Worm (Caenorhabditis elegans) whole organism, L1 larva: Measurements from ENCODE around the gene inx-3.

Experiments
- ama-1 ChIP-seq: fragments of 150-350 bp; optimal IDR thresholded peaks from 2 replicates; lab custom pipeline; 2014
- blmp-1 ChIP-seq: fragments of 150-350 bp; optimal IDR thresholded peaks from 2 replicates; lab custom pipeline; 2014; ENCODE audit warnings: missing biosample characterization, missing genetic modification characterization
- ceh-8 ChIP-seq: fragments of 200-800 bp; sonication (Bioruptor generic); optimal IDR thresholded peaks from 2 replicates; lab custom pipeline; 2018; ENCODE audit warnings: mild to moderate bottlenecking, missing genetic modification characterization, moderate library complexity, missing compliant biosample characterization
- ces-1 ChIP-seq: fragments of 150-350 bp; optimal IDR thresholded peaks from 2 replicates; lab custom pipeline; 2014; ENCODE audit warnings: missing biosample characterization, missing genetic modification reagents, missing genetic modification characterization
- elt-3 ChIP-seq, 6 experiments: fragments of 150-350 bp in 1 of 6; sonication (generic microtip); optimal IDR thresholded peaks; 2 replicates each; lab custom pipeline; 2017 to 2018; ENCODE audit warnings: missing biosample characterization in 6 of 6, missing genetic modification characterization in 6 of 6, inconsistent platforms in 1 of 6
- lin-39 ChIP-seq: fragments of 150-350 bp; optimal IDR thresholded peaks from 2 replicates; lab custom pipeline; 2014; ENCODE audit warnings: missing biosample characterization, missing genetic modification reagents, missing genetic modification characterization
- mdl-1 ChIP-seq, 2 experiments: fragments of 150-350 bp; optimal IDR thresholded peaks; 2 replicates each; lab custom pipeline; 2014 to 2017; ENCODE audit warnings: missing biosample characterization in 2 of 2, missing genetic modification characterization in 2 of 2, inconsistent platforms in 1 of 2
- nhr-76 ChIP-seq: sonication (generic microtip); optimal IDR thresholded peaks from 2 replicates; lab custom pipeline; 2017; ENCODE audit warnings: missing biosample characterization, missing genetic modification characterization
- xbp-1 ChIP-seq: sonication (generic microtip); optimal IDR thresholded peaks from 2 replicates; lab custom pipeline; 2016; ENCODE audit warnings: missing genetic modification characterization, missing compliant biosample characterization
- zag-1 ChIP-seq: fragments of 150-350 bp; optimal IDR thresholded peaks from 2 replicates; lab custom pipeline; 2014; ENCODE audit warnings: missing biosample characterization, missing genetic modification characterization
- ztf-4 ChIP-seq: fragments of 150-350 bp; optimal IDR thresholded peaks from 2 replicates; lab custom pipeline; 2014; ENCODE audit warnings: missing biosample characterization, missing genetic modification characterization

DNA sequence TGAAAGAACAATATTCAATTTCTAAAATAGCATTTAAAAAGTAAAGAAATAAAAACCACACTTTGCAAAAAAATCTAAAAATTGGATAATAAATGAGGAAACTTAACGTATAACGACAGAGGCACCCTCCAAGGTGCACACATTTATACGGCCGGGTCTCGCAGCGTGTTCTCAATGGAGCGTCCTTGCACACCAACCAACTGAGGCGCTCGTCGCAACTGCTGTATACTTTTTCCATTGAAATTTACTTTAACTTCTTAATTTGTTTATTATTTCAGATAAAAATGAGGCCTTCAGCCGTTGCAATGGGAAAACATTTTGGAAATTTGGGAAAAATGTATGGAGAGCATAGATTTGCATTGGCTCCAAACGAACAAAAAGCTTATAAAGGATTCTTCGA, 42.8 kb upstream of the inx-3 start, which contains the start of the genes R07E4.5 and R07E4.3:
- TF ChIP-seq nhr-76 (no peak), ces-1 (no peak), ztf-4 (tag; lab: Kevin White, UChicago) (peak; percentile 0), xbp-1 (tag; lab: Kevin White, UChicago) (peak; percentile 86), elt-3 (tag; optimal IDR thresholded peaks at IDR 0.05; lab: Kevin White, UChicago) (peak in 2 of 6 experiments; percentile 12 to 76), lin-39 (tag; lab: Kevin White, UChicago) (no peak), blmp-1 (tag; lab: Kevin White, UChicago) (peak; percentile 61), mdl-1 (tag; optimal IDR thresholded peaks at IDR 0.05; lab: Kevin White, UChicago) (peak in 1 of 2 experiments; percentile 76), ceh-8 (no peak), ama-1 (lab: Kevin White, UChicago) (no peak), zag-1 (tag; lab: Kevin White, UChicago) (no peak)
